Fruit fly (Drosophila melanogaster) whole organism, wandering third instar larva: Measurements from ENCODE around the gene Mtch.
A peak's percentile ranks its signal among the peaks of the same experiment; 100 is the strongest.

Source experiments
- Abd-B ChIP-seq: fragments of >200 bp; optimal IDR thresholded peaks from 2 replicates; lab custom pipeline; 2017; ENCODE audit warnings: missing biosample characterization, missing genetic modification characterization
- Dfd ChIP-seq: fragments of >200 bp; optimal IDR thresholded peaks from 2 replicates; lab custom pipeline; 2017; ENCODE audit warnings: missing biosample characterization, missing genetic modification characterization
- Dif ChIP-seq: fragments of 200-275, 200-300 bp; sonication (Bioruptor generic); optimal IDR thresholded peaks from 2 replicates; lab custom pipeline; 2018; ENCODE audit warnings: missing biosample characterization, missing genetic modification characterization; ENCODE audit not compliant: partially characterized antibody
- HLH106 ChIP-seq: fragments of 200-800 bp; optimal IDR thresholded peaks from 3 replicates; lab custom pipeline; 2019; ENCODE audit warnings: missing biosample characterization, mild to moderate bottlenecking, missing genetic modification characterization, moderate library complexity
- Hr78 ChIP-seq: fragments of >200 bp; optimal IDR thresholded peaks from 2 replicates; lab custom pipeline; 2017; ENCODE audit warnings: missing biosample characterization, missing genetic modification characterization
- OdsH ChIP-seq: fragments of 200-800 bp; sonication (Bioruptor generic); optimal IDR thresholded peaks from 2 replicates; lab custom pipeline; 2016; ENCODE audit warnings: missing biosample characterization, mild to moderate bottlenecking, missing genetic modification characterization
- foxo ChIP-seq, 2 experiments: fragments of 200-800 bp; sonication (Bioruptor generic); optimal IDR thresholded peaks; 2 replicates in 1 of 2; 3 replicates in 1 of 2; lab custom pipeline; 2016 to 2017; ENCODE audit warnings: missing biosample characterization in 2 of 2, missing genetic modification characterization in 2 of 2
- fru ChIP-seq: fragments of 200-800 bp; sonication (Bioruptor generic); optimal IDR thresholded peaks from 3 replicates; lab custom pipeline; 2016; ENCODE audit warnings: missing biosample characterization, mild to moderate bottlenecking, missing genetic modification characterization
- psq ChIP-seq: fragments of 200-800 bp; sonication (Bioruptor generic); optimal IDR thresholded peaks from 3 replicates; lab custom pipeline; 2017; ENCODE audit warnings: missing biosample characterization, mild to moderate bottlenecking, missing genetic modification characterization, moderate library complexity
- sv ChIP-seq: fragments of 200-800 bp; sonication (Bioruptor generic); optimal IDR thresholded peaks from 3 replicates; lab custom pipeline; 2016; ENCODE audit warnings: missing biosample characterization, missing genetic modification characterization
- woc ChIP-seq: sonication (Bioruptor generic); optimal IDR thresholded peaks from 2 replicates; lab custom pipeline; 2016; ENCODE audit warnings: missing biosample characterization, mild to moderate bottlenecking, missing genetic modification characterization

DNA sequence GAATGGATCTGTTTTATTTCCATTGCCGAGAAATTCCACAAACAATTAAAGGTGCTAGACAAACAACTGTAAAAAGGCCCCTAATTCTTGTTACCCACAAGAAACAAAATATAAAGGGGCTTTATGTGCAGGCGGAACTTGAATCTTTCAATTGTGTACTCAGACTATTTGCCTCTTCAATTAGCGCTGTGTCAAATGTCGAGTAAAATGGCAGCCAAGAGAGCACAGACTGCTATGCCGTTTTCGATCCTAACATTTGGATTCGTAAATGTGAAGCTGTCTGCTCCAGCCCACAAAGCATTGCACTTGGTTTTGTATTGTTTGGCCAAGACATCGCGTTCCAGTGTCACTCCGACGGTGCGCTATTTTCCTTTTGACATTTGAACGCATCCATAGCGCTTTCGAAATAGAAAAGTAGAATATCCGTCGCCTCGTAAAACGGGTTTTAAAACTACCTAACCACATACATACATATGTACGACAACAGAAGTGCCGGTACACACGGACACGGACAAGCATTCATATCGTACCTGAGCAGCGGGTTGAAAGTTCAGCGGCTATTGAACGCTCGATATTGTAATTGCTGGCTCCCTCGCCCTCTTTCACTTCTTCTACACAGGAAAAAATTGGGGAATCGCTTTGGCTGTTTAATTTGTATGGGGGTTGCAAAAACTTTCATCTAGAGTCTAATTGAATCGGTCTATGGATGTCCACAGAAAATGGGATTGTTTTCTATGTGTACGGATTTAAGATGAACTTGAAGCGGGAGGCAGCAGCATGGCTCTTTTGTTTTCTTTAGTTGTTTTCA lies 18.2 kb upstream of the Mtch start:
- TF ChIP-seq sv (no peak), OdsH (GFP tag; lab: Kevin White, UChicago) (peak; percentile 27), Dfd (GFP tag; lab: Kevin White, UChicago) (no peak), Abd-B (GFP tag; lab: Kevin White, UChicago) (no peak), Dif (GFP tag; lab: Kevin White, UChicago) (no peak), fru (GFP tag; lab: Kevin White, UChicago) (peak; percentile 77), Hr78 (GFP tag; lab: Kevin White, UChicago) (no peak), psq (GFP tag; lab: Kevin White, UChicago) (no peak), foxo (GFP tag; optimal IDR thresholded peaks at IDR 0.05; lab: Kevin White, UChicago) (peak in 1 of 2 experiments; percentile 58), woc (peak; percentile 14), HLH106 (tag; lab: Kevin White, UChicago) (peak; percentile 57)
